Fruit fly (Drosophila melanogaster): ENCODE measurements around the gene msi.
A peak's percentile ranks its signal among the peaks of the same experiment; 100 is the strongest.

Gene msi

dm6 chr3R:25490778-25491664 lies 24.9 kb upstream of the msi start, which contains the start of the genes Gnpat and CG5112 (continued):
- TF ChIP-seq CG10654 (GFP tag; optimal IDR thresholded peaks at IDR 0.05) (peak; percentile 11), wdn (GFP tag; IDR thresholded peaks at IDR 0.05) (peak; percentile 50; the same call in 1 of the 2 replicates), Sry-δ (GFP tag; optimal IDR thresholded peaks at IDR 0.05) (peak; percentile 50), h (optimal IDR thresholded peaks at IDR 0.05) (no peak), CG2116 (GFP tag; optimal IDR thresholded peaks at IDR 0.05) (peak; percentile 60), CG7357 (GFP tag; IDR thresholded peaks at IDR 0.05) (0 out of 3 replicates have a peak, but pooled peaks have one; percentile 5), emc (GFP tag; optimal IDR thresholded peaks at IDR 0.05) (no peak), YL-1 (GFP tag; optimal IDR thresholded peaks at IDR 0.05) (peak; percentile 1), PHDP (tag; optimal IDR thresholded peaks at IDR 0.05) (peak; percentile 58), disco-r (GFP tag; optimal IDR thresholded peaks at IDR 0.05) (no peak), phol (tag; optimal IDR thresholded peaks at IDR 0.05) (peak; percentile 69), CG33213 (GFP tag; optimal IDR thresholded peaks at IDR 0.05) (peak; percentile 66), Lim3 (GFP tag; IDR thresholded peaks at IDR 0.05) (no peak), tgo (GFP tag; IDR thresholded peaks at IDR 0.05) (peak; percentile 61), Meics (GFP tag; optimal IDR thresholded peaks at IDR 0.05) (peak; percentile 65), slou (GFP tag; optimal IDR thresholded peaks at IDR 0.05) (no peak), shn (GFP tag; optimal IDR thresholded peaks at IDR 0.05) (peak; percentile 60), D19B (GFP tag; optimal IDR thresholded peaks at IDR 0.05) (peak; percentile 34), CG16813 (GFP tag; IDR thresholded peaks at IDR 0.05; ENCODE audit: partially characterized antibody) (peak; percentile 66), Awh (GFP tag; IDR thresholded peaks at IDR 0.05) (peak; percentile 55), CG11085 (GFP tag; IDR thresholded peaks at IDR 0.05) (peak; percentile 52), Dfd (GFP tag; optimal IDR thresholded peaks at IDR 0.05) (peak in 1 of 2 experiments; percentile 12), Stat92E (GFP tag; optimal IDR thresholded peaks at IDR 0.05) (no peak), CG34376 (GFP tag; optimal IDR thresholded peaks at IDR 0.05) (peak; percentile 10), CG10267 (tag; optimal IDR thresholded peaks at IDR 0.05) (peak; percentile 58), bbx (GFP tag; IDR thresholded peaks at IDR 0.05; ENCODE audit: partially characterized antibody) (peak; percentile 74), zen (tag; optimal IDR thresholded peaks at IDR 0.05) (peak; percentile 1), Antp (GFP tag; optimal IDR thresholded peaks at IDR 0.05) (peak; percentile 73), Sin3A (optimal IDR thresholded peaks at IDR 0.05) (no peak), CG9817 (tag; optimal IDR thresholded peaks at IDR 0.05) (peak; percentile 73), zf30C (GFP tag; optimal IDR thresholded peaks at IDR 0.05) (no peak), rib (GFP tag; IDR thresholded peaks at IDR 0.05) (peak; percentile 26; the same call in 1 of the 2 replicates), Mad (GFP tag; optimal IDR thresholded peaks at IDR 0.05) (peak; percentile 34), CG2129 (GFP tag; IDR thresholded peaks at IDR 0.05; ENCODE audit: partially characterized antibody) (peak; percentile 22; the same call in 1 of the 2 replicates), Nf-YB (GFP tag; optimal IDR thresholded peaks at IDR 0.05) (no peak), amos (GFP tag; IDR thresholded peaks at IDR 0.05; ENCODE audit: partially characterized antibody) (peak; percentile 75), CG14014 (GFP tag; IDR thresholded peaks at IDR 0.05) (peak; percentile 74), CG17361 (GFP tag; IDR thresholded peaks at IDR 0.05) (peak; percentile 64; the same call in 2 of the 3 replicates), al (GFP tag; IDR thresholded peaks at IDR 0.05) (peak; percentile 41; the same call in 1 of the 2 replicates), z (GFP tag; IDR thresholded peaks at IDR 0.05) (no peak), Taf1 (GFP tag; IDR thresholded peaks at IDR 0.05) (peak; percentile 47; the same call in 1 of the 2 replicates), dmrt99B (tag; optimal IDR thresholded peaks at IDR 0.05) (peak; percentile 31), ems (GFP tag; optimal IDR thresholded peaks at IDR 0.05) (peak; percentile 67), CG15696 (tag; optimal IDR thresholded peaks at IDR 0.05) (peak; percentile 71), lov (optimal IDR thresholded peaks at IDR 0.05) (no peak), lov (GFP tag; IDR thresholded peaks at IDR 0.05) (peak; percentile 85), gcm (GFP tag; optimal IDR thresholded peaks at IDR 0.05) (peak; percentile 48), NC2α (GFP tag; optimal IDR thresholded peaks at IDR 0.05) (no peak), CG8765 (GFP tag; IDR thresholded peaks at IDR 0.05) (peak; percentile 55; the same call in 1 of the 2 replicates)
